Fruit fly (Drosophila melanogaster) whole organism, adult: Measurements from ENCODE around the gene CG43251.

ENCODE experiments used
- CG11617 ChIP-seq: fragments of 200-800 bp; sonication (Bioruptor generic); optimal IDR thresholded peaks from 2 replicates; lab custom pipeline; 2017; ENCODE audit warnings: mild to moderate bottlenecking, missing biosample characterization, missing genetic modification reagents, missing genetic modification characterization
- CG12768 ChIP-seq: fragments of 200-800 bp; sonication (Bioruptor generic); optimal IDR thresholded peaks from 2 replicates; lab custom pipeline; 2017; ENCODE audit warnings: missing biosample characterization, missing genetic modification characterization, mild to moderate bottlenecking, moderate library complexity, missing genetic modification reagents
- CG1620 ChIP-seq: fragments of 200-800 bp; sonication (Bioruptor generic); optimal IDR thresholded peaks from 2 replicates; lab custom pipeline; 2016; ENCODE audit warnings: missing biosample characterization, missing genetic modification characterization
- CG33017 ChIP-seq: fragments of 200-800 bp; sonication (Bioruptor generic); optimal IDR thresholded peaks from 2 replicates; lab custom pipeline; 2018; ENCODE audit warnings: missing biosample characterization, mild to moderate bottlenecking, missing genetic modification characterization, moderate library complexity
- CG5204 ChIP-seq: fragments of 200-800 bp; sonication (Bioruptor generic); optimal IDR thresholded peaks from 2 replicates; lab custom pipeline; 2016; ENCODE audit warnings: missing biosample characterization, missing genetic modification characterization
- CG7045 ChIP-seq: fragments of 200-800 bp; sonication (Bioruptor generic); optimal IDR thresholded peaks from 2 replicates; lab custom pipeline; 2017; ENCODE audit warnings: missing biosample characterization, mild to moderate bottlenecking, missing genetic modification characterization
- CG7101 ChIP-seq: fragments of 200-800 bp; sonication (Bioruptor generic); optimal IDR thresholded peaks from 2 replicates; lab custom pipeline; 2018; ENCODE audit warnings: missing biosample characterization, mild to moderate bottlenecking, missing genetic modification characterization, moderate library complexity
- Clk ChIP-seq: fragments of 200-800 bp; sonication (Bioruptor generic); optimal IDR thresholded peaks from 2 replicates; lab custom pipeline; 2017; ENCODE audit warnings: missing biosample characterization, missing genetic modification characterization
- Crg-1 ChIP-seq: fragments of 200-800 bp; sonication (Bioruptor generic); optimal IDR thresholded peaks from 2 replicates; lab custom pipeline; 2016; ENCODE audit warnings: missing biosample characterization, missing genetic modification characterization
- Hr96 ChIP-seq: fragments of 200-800 bp; sonication (Bioruptor generic); optimal IDR thresholded peaks from 2 replicates; lab custom pipeline; 2016; ENCODE audit warnings: missing biosample characterization, missing genetic modification characterization
- Mnt ChIP-seq: fragments of 200-800 bp; sonication (Bioruptor generic); optimal IDR thresholded peaks from 2 replicates; lab custom pipeline; 2016; ENCODE audit warnings: missing biosample characterization, mild to moderate bottlenecking, missing genetic modification characterization
- bab1 ChIP-seq: fragments of 200-800 bp; sonication (Bioruptor generic); optimal IDR thresholded peaks from 3 replicates; lab custom pipeline; 2019; ENCODE audit warnings: missing biosample characterization, mild to moderate bottlenecking, missing genetic modification characterization, moderate library complexity
- cic ChIP-seq: fragments of 200-800 bp; sonication (Bioruptor generic); optimal IDR thresholded peaks from 2 replicates; lab custom pipeline; 2017; ENCODE audit warnings: missing biosample characterization, mild to moderate bottlenecking, missing genetic modification characterization, moderate library complexity
- kay ChIP-seq: fragments of 200-800 bp; sonication (Bioruptor generic); peaks from one replicate; lab custom pipeline; 2016; ENCODE audit warnings: missing biosample characterization, missing genetic modification characterization, borderline replicate concordance
- ovo ChIP-seq: fragments of 200-800 bp; sonication (Bioruptor generic); optimal IDR thresholded peaks from 2 replicates; lab custom pipeline; 2016; ENCODE audit warnings: missing biosample characterization, missing genetic modification characterization
- pad ChIP-seq: fragments of 200-800 bp; sonication (Bioruptor generic); optimal IDR thresholded peaks from 3 replicates; lab custom pipeline; 2017; ENCODE audit warnings: missing biosample characterization, missing genetic modification characterization, mild to moderate bottlenecking, moderate library complexity, missing genetic modification reagents
- tj ChIP-seq: fragments of 200-800 bp; sonication (Bioruptor generic); optimal IDR thresholded peaks from 3 replicates; lab custom pipeline; 2017; ENCODE audit warnings: missing biosample characterization, mild to moderate bottlenecking, missing genetic modification characterization, moderate library complexity
- toe ChIP-seq: fragments of 200-800 bp; sonication (Bioruptor generic); optimal IDR thresholded peaks from 2 replicates; lab custom pipeline; 2016; ENCODE audit warnings: missing biosample characterization, missing genetic modification characterization

CG43251 gene

dm6 chr3L:20730323-20731238, 28.1 kb upstream of the CG43251 start, which contains the start of gene CG13252:
CG13252 (plus strand) TSS chr3L:20730591.
- TF ChIP-seq Mnt (GFP tag; lab: Kevin White, UChicago) (peak; percentile 27), CG12768 (GFP tag; lab: Kevin White, UChicago) (peak; percentile 48), CG5204 (no peak), bab1 (GFP tag; lab: Kevin White, UChicago) (peak; percentile 1), kay (GFP tag; lab: Kevin White, UChicago) (peak; percentile 48), CG33017 (peak; percentile 4), CG7101 (tag; lab: Kevin White, UChicago) (no peak), CG7045 (no peak), toe (GFP tag; lab: Kevin White, UChicago) (peak; percentile 27), tj (GFP tag; lab: Kevin White, UChicago) (peak; percentile 32)

DNA sequence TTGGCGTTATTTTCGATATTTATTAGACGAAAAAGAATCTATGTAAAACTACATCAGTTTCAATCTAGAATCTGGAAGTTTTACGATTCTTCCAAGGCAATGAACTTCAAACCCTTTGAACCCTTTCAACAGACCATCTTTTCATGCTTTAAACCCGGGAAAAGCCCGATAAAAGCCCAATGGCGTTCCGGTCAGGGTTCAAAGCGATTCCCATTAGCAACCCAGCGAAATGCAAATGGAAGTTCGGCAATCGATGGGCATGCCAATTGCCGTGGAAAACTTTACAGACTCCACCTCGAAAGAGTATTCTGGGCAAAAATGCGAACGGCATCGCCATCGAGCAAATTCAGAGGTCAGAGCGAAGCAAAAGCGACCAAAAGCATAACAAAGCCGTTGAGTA, 26.2 kb upstream of the CG43251 start:
- TF ChIP-seq CG1620 (GFP tag; lab: Kevin White, UChicago) (no peak), tj (GFP tag; lab: Kevin White, UChicago) (peak; percentile 37), CG11617 (GFP tag; lab: Kevin White, UChicago) (no peak), kay (GFP tag; lab: Kevin White, UChicago) (no peak), Clk (no peak), CG12768 (GFP tag; lab: Kevin White, UChicago) (no peak), Crg-1 (GFP tag; lab: Kevin White, UChicago) (no peak), Hr96 (no peak), ovo (GFP tag; lab: Kevin White, UChicago) (no peak)

- TF ChIP-seq Mnt (GFP tag; lab: Kevin White, UChicago) = no peak
- TF ChIP-seq tj (GFP tag; lab: Kevin White, UChicago) = peak; percentile 98
- no peak for TF ChIP-seq pad (GFP tag; lab: Kevin White, UChicago)
These were observed 25.0 kb upstream of the CG43251 start for dm6 chr3L:20733530-20734257.

DNA sequence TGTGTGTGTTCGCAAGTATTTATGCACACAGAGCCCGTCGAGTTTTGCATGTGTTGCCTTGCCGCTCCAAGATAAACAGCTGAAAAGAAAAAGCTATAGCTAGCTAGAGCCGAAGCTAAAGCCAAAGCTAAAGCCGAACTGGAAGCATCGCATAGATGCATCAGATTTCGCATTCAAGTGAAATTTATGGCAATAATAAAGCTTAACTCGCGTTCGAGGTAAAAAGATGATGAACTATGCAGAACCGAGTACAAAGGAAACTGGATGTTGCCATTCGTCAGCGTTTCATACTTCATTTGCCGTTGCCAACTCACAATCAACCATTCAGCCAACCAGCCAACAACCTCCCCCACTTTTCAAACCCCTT, 24.4 kb upstream of the CG43251 start:
- TF ChIP-seq ovo (GFP tag; lab: Kevin White, UChicago) (no peak), tj (GFP tag; lab: Kevin White, UChicago) (peak; percentile 94), kay (GFP tag; lab: Kevin White, UChicago) (no peak), toe (GFP tag; lab: Kevin White, UChicago) (no peak)

DNA sequence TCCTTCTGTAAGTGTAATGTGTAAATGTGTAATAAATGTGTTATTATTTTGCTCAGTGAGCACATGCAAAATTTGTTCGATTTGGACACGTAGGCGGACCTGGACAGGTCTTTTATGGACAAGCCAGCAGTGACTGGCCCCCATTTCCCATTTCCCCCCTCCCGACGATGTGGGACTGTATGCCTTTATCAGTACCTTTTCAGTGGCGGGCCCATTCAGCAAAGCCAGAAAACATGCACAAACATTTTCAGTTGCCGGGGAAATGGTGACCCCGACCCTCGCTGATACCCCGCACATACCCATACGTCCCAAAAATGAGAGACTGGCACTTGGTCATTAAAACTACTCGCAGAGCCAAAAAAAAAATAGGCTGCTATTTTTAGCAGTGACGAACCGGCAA, 22.4 kb upstream of the CG43251 start:
- TF ChIP-seq tj (GFP tag; lab: Kevin White, UChicago) = no peak
- no peak for TF ChIP-seq CG7045
- peak; percentile 65 for TF ChIP-seq kay (GFP tag; lab: Kevin White, UChicago)
- TF ChIP-seq toe (GFP tag; lab: Kevin White, UChicago) = no peak
- no peak for TF ChIP-seq CG11617 (GFP tag; lab: Kevin White, UChicago)

dm6 chr3L:20737346-20737745, 21.3 kb upstream of the CG43251 start:
- TF ChIP-seq CG7101 (tag; lab: Kevin White, UChicago) (no peak), Mnt (GFP tag; lab: Kevin White, UChicago) (no peak), CG1620 (GFP tag; lab: Kevin White, UChicago) (no peak), tj (GFP tag; lab: Kevin White, UChicago) (no peak), bab1 (GFP tag; lab: Kevin White, UChicago) (no peak)

DNA sequence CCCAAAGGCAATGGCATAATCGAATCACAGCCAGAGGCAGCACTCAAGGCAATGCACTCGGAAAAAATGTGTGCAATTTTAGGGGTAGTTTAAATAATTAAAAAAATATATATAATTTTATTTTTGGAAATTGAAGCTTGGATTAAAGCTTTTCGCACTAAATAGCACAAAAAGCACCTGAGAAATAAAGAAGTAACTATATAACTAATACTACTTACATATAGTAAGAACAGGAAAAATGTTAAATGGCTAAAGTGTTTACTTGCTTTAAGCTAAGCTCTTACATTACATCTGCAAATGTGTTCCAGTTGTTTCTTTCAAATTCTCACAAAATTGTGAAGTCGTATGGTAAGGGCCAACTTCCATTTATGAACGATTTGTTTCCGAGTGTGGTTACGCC, 19.3 kb upstream of the CG43251 start, which contains the start of gene Gr77a:
TSS of gene Gr77a (minus strand) at position 17 of the 400 bp plus-strand sequence.
- TF ChIP-seq CG33017 = no peak
- no peak for TF ChIP-seq cic (GFP tag; lab: Kevin White, UChicago)
- TF ChIP-seq pad (GFP tag; lab: Kevin White, UChicago) = no peak
